Worm (Caenorhabditis elegans): Measurements from ENCODE around the gene Y43F8B.25.

- TF ChIP-seq lsy-2 (tag; optimal IDR thresholded peaks at IDR 0.05): no peak
- no peak for TF ChIP-seq bed-3 (GFP tag; optimal IDR thresholded peaks at IDR 0.05)
- TF ChIP-seq blmp-1 (tag; optimal IDR thresholded peaks at IDR 0.05): no peak
- no peak for TF ChIP-seq nhr-76 (tag; optimal IDR thresholded peaks at IDR 0.05)
- no peak for TF ChIP-seq flh-1 (GFP tag; optimal IDR thresholded peaks at IDR 0.05)
- TF ChIP-seq nhr-237 (tag; optimal IDR thresholded peaks at IDR 0.05): no peak
- TF ChIP-seq unc-62 (GFP tag; optimal IDR thresholded peaks at IDR 0.05): no peak
- no peak for TF ChIP-seq ztf-11 (tag; optimal IDR thresholded peaks at IDR 0.05)
- TF ChIP-seq nhr-28 (tag; optimal IDR thresholded peaks at IDR 0.05): no peak
- TF ChIP-seq M03D4.4 (tag; optimal IDR thresholded peaks at IDR 0.05): no peak
- TF ChIP-seq elt-1 (tag; optimal IDR thresholded peaks at IDR 0.05; ENCODE audit: borderline replicate concordance, insufficient read depth): no peak
- no peak for TF ChIP-seq tbx-8 (GFP tag; optimal IDR thresholded peaks at IDR 0.05)
- no peak for TF ChIP-seq unc-39 (tag; optimal IDR thresholded peaks at IDR 0.05)
These were observed 7.1 kb upstream of the Y43F8B.25 start, which contains the start of the genes Y43F8B.13 and Y43F8B.14 for ce11 chrV:19455650-19456049.
